Worm (Caenorhabditis elegans) whole organism, L1 larva: ENCODE measurements around the gene nspg-10.

Source experiments
- blmp-1 ChIP-seq: fragments of 150-350 bp; optimal IDR thresholded peaks from 2 replicates; lab custom pipeline; 2014; ENCODE audit warnings: missing biosample characterization, missing genetic modification characterization
- fos-1 ChIP-seq: fragments of 150-350 bp; optimal IDR thresholded peaks from 2 replicates; lab custom pipeline; 2014; ENCODE audit warnings: missing biosample characterization, missing genetic modification characterization
- hlh-4 ChIP-seq: sonication (generic microtip); optimal IDR thresholded peaks from 2 replicates; lab custom pipeline; 2016; ENCODE audit warnings: mild to moderate bottlenecking, missing genetic modification characterization, missing compliant biosample characterization
- lin-39 ChIP-seq: fragments of 150-350 bp; optimal IDR thresholded peaks from 2 replicates; lab custom pipeline; 2014; ENCODE audit warnings: missing biosample characterization, missing genetic modification reagents, missing genetic modification characterization
- mdl-1 ChIP-seq, 2 experiments: fragments of 150-350 bp; optimal IDR thresholded peaks; 2 replicates each; lab custom pipeline; 2014 to 2017; ENCODE audit warnings: missing biosample characterization in 2 of 2, missing genetic modification characterization in 2 of 2, inconsistent platforms in 1 of 2
- skn-1 ChIP-seq: fragments of 150-350 bp; optimal IDR thresholded peaks from 2 replicates; lab custom pipeline; 2014; ENCODE audit warnings: missing biosample characterization, missing genetic modification characterization
- snpc-4 ChIP-seq: fragments of 150-350 bp; optimal IDR thresholded peaks from 2 replicates; lab custom pipeline; 2014; ENCODE audit warnings: missing biosample characterization, missing genetic modification characterization
- sup-37 ChIP-seq: fragments of 200-800 bp; sonication (Bioruptor generic); optimal IDR thresholded peaks from 2 replicates; lab custom pipeline; 2018; ENCODE audit warnings: mild to moderate bottlenecking, missing genetic modification characterization, missing compliant biosample characterization
- unc-130 ChIP-seq: fragments of 150-350 bp; optimal IDR thresholded peaks from 2 replicates; lab custom pipeline; 2017; ENCODE audit warnings: missing biosample characterization, missing genetic modification characterization, inconsistent platforms
- unc-30 ChIP-seq: sonication (generic microtip); optimal IDR thresholded peaks from 2 replicates; lab custom pipeline; 2017; ENCODE audit warnings: missing biosample characterization, missing genetic modification characterization
- unc-86 ChIP-seq: sonication (generic microtip); optimal IDR thresholded peaks from 2 replicates; lab custom pipeline; 2016; ENCODE audit warnings: missing genetic modification characterization, missing compliant biosample characterization
- xbp-1 ChIP-seq: sonication (generic microtip); optimal IDR thresholded peaks from 2 replicates; lab custom pipeline; 2016; ENCODE audit warnings: missing genetic modification characterization, missing compliant biosample characterization

DNA sequence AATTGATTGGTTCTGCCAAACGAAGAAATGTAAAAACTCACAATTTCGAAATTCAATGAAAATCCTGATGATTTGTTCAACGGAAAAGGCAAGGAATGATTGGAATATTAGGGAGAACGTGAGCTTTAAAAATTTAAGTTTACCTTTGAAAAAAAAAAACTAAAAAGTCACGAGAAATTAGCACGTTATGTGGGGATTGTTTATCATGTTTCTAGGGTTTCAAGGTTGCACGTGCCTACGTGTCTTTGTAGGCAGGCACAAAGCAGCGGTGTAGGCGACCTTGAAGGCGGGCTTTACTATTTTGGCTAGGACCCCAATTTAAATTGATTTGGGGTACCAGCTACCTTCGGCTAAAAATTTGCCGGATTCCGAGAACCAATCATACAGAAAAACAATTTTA lies 38.2 kb upstream of the nspg-10 start, which contains the start of gene F28E10.4:
- no peak for TF ChIP-seq fos-1 (tag; lab: Kevin White, UChicago)
- TF ChIP-seq lin-39 = no peak
- TF ChIP-seq snpc-4 (tag; lab: Kevin White, UChicago) = no peak
- no peak for TF ChIP-seq unc-86
- TF ChIP-seq blmp-1 (tag; lab: Kevin White, UChicago) = no peak
- no peak for TF ChIP-seq skn-1 (tag; lab: Kevin White, UChicago)
- no peak for TF ChIP-seq hlh-4 (tag; lab: Kevin White, UChicago)
- TF ChIP-seq sup-37 (GFP tag; lab: Kevin White, UChicago) = no peak
- no peak for TF ChIP-seq mdl-1 (tag; optimal IDR thresholded peaks at IDR 0.05; lab: Kevin White, UChicago)
- no peak for TF ChIP-seq unc-30 (tag; lab: Kevin White, UChicago)
- TF ChIP-seq unc-130 (tag; lab: Kevin White, UChicago) = no peak
- TF ChIP-seq xbp-1 (tag; lab: Kevin White, UChicago) = no peak
